Worm (Caenorhabditis elegans) whole organism, young adult: Measurements from ENCODE around the gene F46G10.1.

Experiments
- F22D6.2 ChIP-seq: sonication (generic microtip); optimal IDR thresholded peaks from 2 replicates; lab custom pipeline; 2016; ENCODE audit warnings: mild to moderate bottlenecking, missing genetic modification characterization, missing compliant biosample characterization
- dpl-1 ChIP-seq: fragments of 150-350 bp; optimal IDR thresholded peaks from 2 replicates; lab custom pipeline; 2014; ENCODE audit warnings: missing biosample characterization, missing genetic modification reagents, missing genetic modification characterization
- ets-4 ChIP-seq: fragments of 200-800 bp; sonication (Bioruptor generic); optimal IDR thresholded peaks from 2 replicates; lab custom pipeline; 2018; ENCODE audit warnings: mild to moderate bottlenecking, missing genetic modification characterization, missing compliant biosample characterization
- pbrm-1 ChIP-seq: fragments of 200-800 bp; sonication (Bioruptor generic); IDR thresholded peaks from 2 replicates; pipeline ENCODE4 v1.3.6; 2022; ENCODE audit warnings: missing genetic modification reagents, missing genetic modification characterization, missing compliant biosample characterization
- sdz-38 ChIP-seq: sonication (generic microtip); optimal IDR thresholded peaks from 2 replicates; lab custom pipeline; 2016; ENCODE audit warnings: missing genotype, missing genetic modification characterization, missing compliant biosample characterization
- ztf-25 ChIP-seq: fragments of 200-800 bp; sonication (Bioruptor generic); IDR thresholded peaks from 2 replicates; pipeline ENCODE4 v1.3.6; 2022; ENCODE audit warnings: missing genetic modification reagents, missing genetic modification characterization, missing compliant biosample characterization

DNA sequence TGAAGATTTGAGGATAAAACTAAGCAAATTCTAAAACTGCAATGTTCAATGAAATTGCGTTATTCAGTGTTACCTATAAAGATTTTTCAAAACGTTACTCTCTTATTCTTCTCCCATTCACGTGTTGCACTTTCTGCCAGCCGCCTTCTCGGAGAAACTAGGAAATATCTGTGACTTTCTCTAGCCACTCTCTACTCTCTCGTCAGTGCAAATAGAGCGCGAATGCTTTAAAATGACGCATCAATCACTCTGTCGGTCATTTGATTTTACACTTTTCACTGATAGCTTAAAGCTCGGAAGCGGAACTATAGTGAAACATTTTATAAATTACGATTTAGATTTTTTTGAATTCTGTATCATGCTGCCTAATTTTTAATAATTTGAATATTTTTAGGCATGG is 17.3 kb upstream of the F46G10.1 start:
- no peak for TF ChIP-seq ztf-25 (GFP tag; lab: Robert Waterston, UW)
- TF ChIP-seq F22D6.2 (tag; lab: Kevin White, UChicago) = no peak
- no peak for TF ChIP-seq dpl-1 (GFP tag; lab: Kevin White, UChicago)
- TF ChIP-seq ets-4 = no peak
- no peak for TF ChIP-seq sdz-38 (tag; lab: Kevin White, UChicago)
- no peak for TF ChIP-seq pbrm-1 (GFP tag; lab: Robert Waterston, UW)
